Fruit fly (Drosophila melanogaster) whole organism, embryonic: ENCODE measurements around the gene CG9018.

Experiments
- Ada2b ChIP-seq: fragments of 200-800 bp; sonication (Bioruptor generic); IDR thresholded peaks from 2 replicates; pipeline ENCODE4 v1.3.6; 2022; ENCODE audit warnings: missing biosample characterization, missing genetic modification characterization
- BtbVII ChIP-seq: fragments of 200-800 bp; sonication (Bioruptor generic); optimal IDR thresholded peaks from 3 replicates; lab custom pipeline; 2017; ENCODE audit warnings: missing biosample characterization, mild to moderate bottlenecking, missing genetic modification characterization
- CG11560 ChIP-seq: fragments of 200-800 bp; sonication (Bioruptor generic); IDR thresholded peaks from 3 replicates; pipeline ENCODE4 v1.3.6; 2022; ENCODE audit warnings: missing biosample characterization, missing genetic modification characterization
- CG11696 ChIP-seq: fragments of 200-800 bp; sonication (Bioruptor generic); IDR thresholded peaks from 2 replicates; pipeline ENCODE4 v1.3.6; 2022; ENCODE audit warnings: missing biosample characterization, missing genetic modification characterization
- CG12299 ChIP-seq: fragments of 200-800 bp; sonication (Bioruptor generic); optimal IDR thresholded peaks from 2 replicates; lab custom pipeline; 2018; ENCODE audit warnings: missing biosample characterization, mild to moderate bottlenecking, missing genetic modification characterization
- CG12391 ChIP-seq: fragments of 200-800 bp; sonication (Bioruptor generic); optimal IDR thresholded peaks from 3 replicates; lab custom pipeline; 2018; ENCODE audit warnings: missing biosample characterization, mild to moderate bottlenecking, missing genetic modification characterization, moderate library complexity
- CG13424 ChIP-seq: fragments of 200-800 bp; sonication (Bioruptor generic); optimal IDR thresholded peaks from 2 replicates; lab custom pipeline; 2019; ENCODE audit warnings: missing biosample characterization, mild to moderate bottlenecking, missing genetic modification characterization, moderate library complexity
- CG14965 ChIP-seq: fragments of 200-800 bp; sonication (Bioruptor generic); optimal IDR thresholded peaks from 2 replicates; lab custom pipeline; 2016; ENCODE audit warnings: missing biosample characterization, missing genetic modification characterization, borderline replicate concordance
- CG15514 ChIP-seq: fragments of 200-800 bp; sonication (Bioruptor generic); optimal IDR thresholded peaks from 3 replicates; lab custom pipeline; 2017; ENCODE audit warnings: missing biosample characterization, missing genetic modification characterization, mild to moderate bottlenecking, moderate library complexity, missing genetic modification reagents
- CG4707 ChIP-seq: fragments of 200-800 bp; sonication (Bioruptor generic); optimal IDR thresholded peaks from 2 replicates; lab custom pipeline; 2018; ENCODE audit warnings: missing biosample characterization, mild to moderate bottlenecking, missing genetic modification characterization, moderate library complexity
- CG6254 ChIP-seq: fragments of 200-800 bp; sonication (Bioruptor generic); optimal IDR thresholded peaks from 3 replicates; lab custom pipeline; 2017; ENCODE audit warnings: mild to moderate bottlenecking, missing biosample characterization, missing genetic modification reagents, missing genetic modification characterization
- CG7372 ChIP-seq: fragments of 200-800 bp; sonication (Bioruptor generic); IDR thresholded peaks from 2 replicates; pipeline ENCODE4 v1.3.6; 2022; ENCODE audit warnings: missing biosample characterization, missing genetic modification characterization
- CG7928 ChIP-seq: fragments of 200-800 bp; sonication (Bioruptor generic); optimal IDR thresholded peaks from 2 replicates; lab custom pipeline; 2017; ENCODE audit warnings: missing biosample characterization, mild to moderate bottlenecking, missing genetic modification characterization
- CG8281 ChIP-seq: fragments of 200-800 bp; sonication (Bioruptor generic); optimal IDR thresholded peaks from 2 replicates; lab custom pipeline; 2018; ENCODE audit warnings: missing biosample characterization, mild to moderate bottlenecking, missing genetic modification characterization, moderate library complexity
- CG8478 ChIP-seq: fragments of >200 bp; optimal IDR thresholded peaks from 2 replicates; lab custom pipeline; 2018
- CG9437 ChIP-seq: fragments of 200-800 bp; sonication (Bioruptor generic); optimal IDR thresholded peaks from 2 replicates; lab custom pipeline; 2018; ENCODE audit warnings: missing biosample characterization, mild to moderate bottlenecking, missing genetic modification characterization
- D19A ChIP-seq: fragments of 200-800 bp; optimal IDR thresholded peaks from 3 replicates; lab custom pipeline; 2019; ENCODE audit warnings: missing biosample characterization, mild to moderate bottlenecking, missing genetic modification characterization, moderate library complexity
- Dad ChIP-seq: fragments of 200-800 bp; sonication (Bioruptor generic); optimal IDR thresholded peaks from 3 replicates; lab custom pipeline; 2016; ENCODE audit warnings: missing biosample characterization, missing genetic modification characterization
- Eip74EF ChIP-seq, 2 experiments: fragments of 200-800 bp in 1 of 2; fragments of >200 bp in 1 of 2; sonication (Bioruptor generic) in 1 of 2; optimal IDR thresholded peaks; 2 replicates each; lab custom pipeline; 2017 to 2019; ENCODE audit warnings: missing biosample characterization in 2 of 2, missing genetic modification characterization in 2 of 2, mild to moderate bottlenecking in 1 of 2, moderate library complexity in 1 of 2
- HLH54F ChIP-seq: fragments of 200-800 bp; sonication (Bioruptor generic); optimal IDR thresholded peaks from 3 replicates; lab custom pipeline; 2016; ENCODE audit warnings: missing biosample characterization, missing genetic modification characterization
- HLHmδ ChIP-seq: fragments of 200-800 bp; sonication (Bioruptor generic); optimal IDR thresholded peaks from 2 replicates; lab custom pipeline; 2018; ENCODE audit warnings: missing biosample characterization, mild to moderate bottlenecking, missing genetic modification characterization, moderate library complexity
- Meics ChIP-seq: fragments of 200-800 bp; sonication (Bioruptor generic); optimal IDR thresholded peaks from 2 replicates; lab custom pipeline; 2017; ENCODE audit warnings: missing biosample characterization, mild to moderate bottlenecking, missing genetic modification characterization
- Poxn ChIP-seq: fragments of 200-800 bp; sonication (Bioruptor generic); IDR thresholded peaks from 2 replicates; pipeline ENCODE4 v1.3.6; 2022; ENCODE audit warnings: missing biosample characterization, missing genetic modification characterization
- Ravus ChIP-seq: fragments of 200-800 bp; sonication (Bioruptor generic); IDR thresholded peaks from 2 replicates; pipeline ENCODE4 v1.3.6; 2022; ENCODE audit warnings: missing biosample characterization, missing genetic modification characterization
- Ssrp ChIP-seq: fragments of 200-800 bp; sonication (Bioruptor generic); optimal IDR thresholded peaks from 2 replicates; lab custom pipeline; 2018; ENCODE audit warnings: missing biosample characterization, mild to moderate bottlenecking, missing genetic modification characterization, moderate library complexity
- Trl ChIP-seq, 3 experiments: fragments of >200 bp in 2 of 3; fragments of 200-800 bp in 1 of 3; sonication (Bioruptor generic) in 1 of 3; optimal IDR thresholded peaks; 2 replicates in 1 of 3; 3 replicates in 2 of 3; lab custom pipeline; 2016 to 2017; ENCODE audit warnings: missing biosample characterization in 1 of 3, missing genetic modification characterization in 1 of 3
- Xrp1 ChIP-seq: fragments of 200-800 bp; sonication (Bioruptor generic); IDR thresholded peaks from 2 replicates; pipeline ENCODE4 v1.3.6; 2022; ENCODE audit warnings: missing biosample characterization, missing genetic modification characterization
- bowl ChIP-seq: fragments of 200-800 bp; sonication (Bioruptor generic); IDR thresholded peaks from 2 replicates; pipeline ENCODE4 v1.3.6; 2022; ENCODE audit warnings: missing biosample characterization, missing genetic modification characterization
- chif ChIP-seq, 2 experiments: fragments of 200-800 bp; sonication (Bioruptor generic); optimal IDR thresholded peaks; 3 replicates each; lab custom pipeline; 2016; ENCODE audit warnings: missing biosample characterization in 2 of 2, missing genetic modification characterization in 2 of 2
- dati ChIP-seq: fragments of 200-800 bp; sonication (Bioruptor generic); IDR thresholded peaks from 2 replicates; pipeline ENCODE4 v1.3.6; 2022; ENCODE audit warnings: missing biosample characterization, missing genetic modification characterization
- ewg ChIP-seq: fragments of 200-800 bp; sonication (Bioruptor generic); optimal IDR thresholded peaks from 3 replicates; lab custom pipeline; 2017; ENCODE audit warnings: mild to moderate bottlenecking, missing biosample characterization, missing genetic modification reagents, missing genetic modification characterization
- fd3F ChIP-seq: fragments of 200-800 bp; sonication (Bioruptor generic); optimal IDR thresholded peaks from 2 replicates; lab custom pipeline; 2018; ENCODE audit warnings: missing biosample characterization, mild to moderate bottlenecking, missing genetic modification characterization, moderate library complexity
- hbn ChIP-seq: fragments of 200-800 bp; sonication (Bioruptor generic); IDR thresholded peaks from 2 replicates; pipeline ENCODE4 v1.3.6; 2022; ENCODE audit warnings: missing biosample characterization, missing genetic modification characterization; ENCODE audit not compliant: partially characterized antibody
- her ChIP-seq: fragments of 200-800 bp; sonication (Bioruptor generic); optimal IDR thresholded peaks from 2 replicates; lab custom pipeline; 2016; ENCODE audit warnings: missing biosample characterization, missing genetic modification characterization
- kni ChIP-seq: fragments of 200-800 bp; sonication (Bioruptor generic); optimal IDR thresholded peaks from 3 replicates; lab custom pipeline; 2017; ENCODE audit warnings: mild to moderate bottlenecking, missing biosample characterization, missing genetic modification reagents, missing genetic modification characterization
- mam ChIP-seq: fragments of 200-800 bp; sonication (Bioruptor generic); optimal IDR thresholded peaks from 3 replicates; lab custom pipeline; 2016; ENCODE audit warnings: missing biosample characterization, missing genetic modification characterization
- mirr ChIP-seq: fragments of 200-800 bp; sonication (Bioruptor generic); optimal IDR thresholded peaks from 3 replicates; lab custom pipeline; 2018; ENCODE audit warnings: missing biosample characterization, mild to moderate bottlenecking, missing genetic modification characterization
- rib ChIP-seq: fragments of 200-800 bp; sonication (Bioruptor generic); IDR thresholded peaks from 2 replicates; pipeline ENCODE4 v1.3.6; 2022; ENCODE audit warnings: missing biosample characterization, missing genetic modification characterization
- run ChIP-seq: fragments of 200-800 bp; sonication (Bioruptor generic); optimal IDR thresholded peaks from 3 replicates; lab custom pipeline; 2018; ENCODE audit warnings: missing biosample characterization, mild to moderate bottlenecking, missing genetic modification characterization
- sc ChIP-seq, 3 experiments: fragments of >200 bp in 2 of 3; fragments of 200-800 bp in 1 of 3; sonication (Bioruptor generic) in 1 of 3; optimal IDR thresholded peaks; 2 replicates in 2 of 3; 3 replicates in 1 of 3; lab custom pipeline; 2017; ENCODE audit warnings: mild to moderate bottlenecking in 1 of 3, missing biosample characterization in 1 of 3, missing genetic modification characterization in 1 of 3, missing genetic modification reagents in 1 of 3
- scrt ChIP-seq: fragments of 200-800 bp; sonication (Bioruptor generic); optimal IDR thresholded peaks from 2 replicates; lab custom pipeline; 2018; ENCODE audit warnings: missing biosample characterization, mild to moderate bottlenecking, missing genetic modification characterization, moderate library complexity
- sd ChIP-seq: fragments of 200-800 bp; sonication (Bioruptor generic); optimal IDR thresholded peaks from 3 replicates; lab custom pipeline; 2018; ENCODE audit warnings: missing biosample characterization, mild to moderate bottlenecking, missing genetic modification characterization, moderate library complexity
- sens-2 ChIP-seq: fragments of 200-800 bp; sonication (Bioruptor generic); IDR thresholded peaks from 2 replicates; pipeline ENCODE4 v1.3.6; 2022; ENCODE audit warnings: missing biosample characterization, missing genetic modification characterization
- tgo ChIP-seq: fragments of 200-800 bp; sonication (Bioruptor generic); IDR thresholded peaks from 3 replicates; pipeline ENCODE4 v1.3.6; 2022; ENCODE audit warnings: missing biosample characterization, missing genetic modification characterization
- tna ChIP-seq: fragments of 200-800 bp; sonication (Bioruptor generic); IDR thresholded peaks from 2 replicates; pipeline ENCODE4 v1.3.6; 2022; ENCODE audit warnings: missing biosample characterization, missing genetic modification characterization; ENCODE audit not compliant: partially characterized antibody
- trh ChIP-seq: fragments of 200-800 bp; sonication (Bioruptor generic); optimal IDR thresholded peaks from 2 replicates; lab custom pipeline; 2016; ENCODE audit warnings: missing biosample characterization, missing genetic modification characterization
- tup ChIP-seq: fragments of 200-800 bp; sonication (Bioruptor generic); optimal IDR thresholded peaks from 2 replicates; lab custom pipeline; 2016; ENCODE audit warnings: missing biosample characterization, mild to moderate bottlenecking, missing genetic modification characterization, moderate library complexity
- usp ChIP-seq: fragments of >200 bp; optimal IDR thresholded peaks from 2 replicates; lab custom pipeline; 2017; ENCODE audit warnings: missing biosample characterization, missing genetic modification characterization
- vvl ChIP-seq: fragments of 200-800 bp; sonication (Bioruptor generic); IDR thresholded peaks from 2 replicates; pipeline ENCODE4 v1.3.6; 2022; ENCODE audit warnings: missing biosample characterization, missing genetic modification characterization

CG9018 gene

dm6 chr3L:2257412-2257862 is 20.6 kb upstream of the CG9018 start, which contains the start of the genes CG1275 and Elp5 (continued):
- TF ChIP-seq Poxn (GFP tag; lab: Robert Waterston, UW) (peak; percentile 98), tup (peak; percentile 96), CG12391 (peak; percentile 98), dati (GFP tag; lab: Robert Waterston, UW) (peak; percentile 99), Ada2b (peak; percentile 99), run (tag; lab: Kevin White, UChicago) (peak; percentile 95), Meics (GFP tag; lab: Kevin White, UChicago) (peak; percentile 98), scrt (GFP tag; lab: Kevin White, UChicago) (peak; percentile 84), ewg (GFP tag; lab: Kevin White, UChicago) (peak; percentile 95), trh (GFP tag; lab: Kevin White, UChicago) (peak; percentile 96), CG8281 (peak; percentile 93), hbn (GFP tag; lab: Robert Waterston, UW) (0 out of 2 replicates have a peak, but pooled peaks have one; percentile 18), CG8478 (lab: Kevin White, UChicago) (no peak), fd3F (GFP tag; lab: Kevin White, UChicago) (peak; percentile 98), Ravus (GFP tag; lab: Robert Waterston, UW) (peak; percentile 98), mam (GFP tag; lab: Kevin White, UChicago) (peak; percentile 97), D19A (tag; lab: Kevin White, UChicago) (peak; percentile 90), vvl (GFP tag; lab: Robert Waterston, UW) (peak; percentile 100), mirr (GFP tag; lab: Kevin White, UChicago) (peak; percentile 98), HLHmδ (GFP tag; lab: Kevin White, UChicago) (no peak), her (GFP tag; lab: Kevin White, UChicago) (peak; percentile 95), Xrp1 (GFP tag; lab: Robert Waterston, UW) (peak; percentile 99), CG11560 (tag; lab: Robert Waterston, UW) (peak; percentile 95), CG9437 (GFP tag; lab: Kevin White, UChicago) (peak; percentile 92), tgo (peak; percentile 100), CG13424 (peak; percentile 99), CG15514 (GFP tag; lab: Kevin White, UChicago) (peak; percentile 92), bowl (peak; percentile 98), CG14965 (GFP tag; lab: Kevin White, UChicago) (peak; percentile 76), sc (optimal IDR thresholded peaks at IDR 0.05; lab: Kevin White, UChicago) (no peak), sc (GFP tag; optimal IDR thresholded peaks at IDR 0.05; lab: Kevin White, UChicago) (peak; percentile 95), usp (no peak), sens-2 (GFP tag; lab: Robert Waterston, UW) (peak; percentile 99), CG7372 (GFP tag; lab: Robert Waterston, UW) (peak; percentile 100), chif (GFP tag; optimal IDR thresholded peaks at IDR 0.05; lab: Kevin White, UChicago) (peak; percentile 95 to 97), CG11696 (GFP tag; lab: Robert Waterston, UW) (peak; percentile 98), CG4707 (GFP tag; lab: Kevin White, UChicago) (peak; percentile 92), HLH54F (GFP tag; lab: Kevin White, UChicago) (peak; percentile 97), kni (GFP tag; lab: Kevin White, UChicago) (peak; percentile 65), rib (peak; percentile 99), Trl (optimal IDR thresholded peaks at IDR 0.05; lab: Kevin White, UChicago) (peak in 1 of 2 experiments; percentile 6), Trl (GFP tag; optimal IDR thresholded peaks at IDR 0.05; lab: Kevin White, UChicago) (peak; percentile 96), Eip74EF (GFP tag; optimal IDR thresholded peaks at IDR 0.05; lab: Kevin White, UChicago) (peak in 1 of 2 experiments; percentile 95), CG7928 (peak; percentile 98), BtbVII (GFP tag; lab: Kevin White, UChicago) (peak; percentile 92), Ssrp (tag; lab: Kevin White, UChicago) (peak; percentile 98), Dad (GFP tag; lab: Kevin White, UChicago) (peak; percentile 94), CG12299 (tag; lab: Kevin White, UChicago) (peak; percentile 97), CG6254 (GFP tag; lab: Kevin White, UChicago) (peak; percentile 91), tna (GFP tag; lab: Robert Waterston, UW) (no peak), sd (tag; lab: Kevin White, UChicago) (peak; percentile 93)
